Worm (Caenorhabditis elegans): ENCODE results near the gene clec-117.

ce11 chrII:303927-304711 is 7.3 kb upstream of the clec-117 start:
- TF ChIP-seq lin-26 (GFP tag; IDR thresholded peaks at IDR 0.05) (no peak), nhr-27 (tag; optimal IDR thresholded peaks at IDR 0.05) (no peak), chd-7 (tag; optimal IDR thresholded peaks at IDR 0.05) (no peak), attf-5 (GFP tag; optimal IDR thresholded peaks at IDR 0.05) (no peak), Y79H2A.3 (GFP tag; conservative IDR thresholded peaks at IDR 0.05) (no peak), T26A5.8 (tag; optimal IDR thresholded peaks at IDR 0.05) (no peak), mcd-1 (GFP tag; IDR thresholded peaks at IDR 0.05) (no peak), ama-1 (optimal IDR thresholded peaks at IDR 0.05) (no peak), ama-1 (GFP tag; optimal IDR thresholded peaks at IDR 0.05) (no peak), F33H1.4 (GFP tag; IDR thresholded peaks at IDR 0.05) (no peak), ZK185.1 (tag; optimal IDR thresholded peaks at IDR 0.05; ENCODE audit: poor library complexity, severe bottlenecking) (no peak)

All from whole organism, young adult.